Fruit fly (Drosophila melanogaster): ENCODE measurements around the gene dmt.

DNA sequence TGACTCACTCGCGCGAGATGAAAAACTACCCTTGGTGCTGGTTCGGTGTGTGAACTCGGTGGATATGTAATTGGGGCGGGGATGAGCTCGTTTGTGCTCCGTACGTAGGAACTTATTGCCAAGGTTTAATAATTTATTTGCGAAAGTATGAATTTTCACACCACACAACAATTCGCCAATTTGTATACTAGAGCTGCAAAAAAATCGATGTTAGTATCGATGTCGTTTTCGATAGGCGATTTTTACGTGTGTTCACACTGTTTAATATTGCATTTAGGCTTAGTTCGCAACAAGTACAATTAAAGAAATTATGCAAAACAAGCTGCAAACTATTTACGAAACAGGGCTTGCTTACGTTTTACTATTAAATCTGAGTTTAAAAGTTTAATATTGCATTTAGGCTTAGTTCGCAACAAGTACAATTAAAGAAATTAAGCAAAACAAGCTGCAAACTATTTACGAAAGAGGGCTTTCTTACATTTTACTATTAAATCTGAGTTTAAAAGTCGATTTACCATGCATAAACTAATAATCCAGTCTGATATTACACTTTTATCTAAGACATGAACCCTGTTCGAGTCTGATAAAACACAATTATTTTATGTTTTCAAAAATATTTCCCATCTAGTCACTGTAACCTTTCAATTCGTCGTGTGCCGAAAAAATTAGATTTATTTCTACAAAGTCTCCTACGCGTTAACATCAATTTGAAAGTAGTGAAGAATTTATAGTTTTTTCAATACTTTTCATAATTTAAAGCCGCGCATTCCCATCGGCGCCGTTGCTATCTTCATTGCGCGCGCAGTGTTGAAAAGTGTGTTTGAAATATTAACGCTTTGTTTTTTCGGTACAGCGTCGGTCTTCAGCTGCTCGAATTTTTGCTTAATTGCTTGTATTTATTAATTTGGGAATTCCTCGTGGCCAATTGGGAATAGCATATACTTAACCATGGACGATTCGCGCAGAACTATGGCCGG, 52.3 kb downstream of the dmt start, which contains the start of the genes Snap24 and CG8478:
- TF ChIP-seq CG8301 (tag; optimal IDR thresholded peaks at IDR 0.05) (no peak), CG15710 (tag; optimal IDR thresholded peaks at IDR 0.05) (no peak), Ets98B (GFP tag; IDR thresholded peaks at IDR 0.05) (no peak), EcR (GFP tag; optimal IDR thresholded peaks at IDR 0.05) (no peak), CG10348 (GFP tag; IDR thresholded peaks at IDR 0.05) (no peak), fd96Ca (GFP tag; IDR thresholded peaks at IDR 0.05) (no peak), Snoo (tag; optimal IDR thresholded peaks at IDR 0.05) (peak; percentile 12), CG14655 (GFP tag; optimal IDR thresholded peaks at IDR 0.05) (no peak), CG34367 (tag; optimal IDR thresholded peaks at IDR 0.05) (no peak), Pif1A (GFP tag; optimal IDR thresholded peaks at IDR 0.05) (no peak)

Data from whole organism, pupa.